Worm (Caenorhabditis elegans) whole organism, L1 larva: ENCODE measurements around the gene M142.5.

Source experiments
- C04F5.9 ChIP-seq: sonication (generic microtip); optimal IDR thresholded peaks from 2 replicates; lab custom pipeline; 2016; ENCODE audit warnings: missing genetic modification characterization, missing compliant biosample characterization
- egl-27 ChIP-seq, 2 experiments: fragments of 150-350 bp in 1 of 2; sonication (generic microtip); optimal IDR thresholded peaks; 3 replicates each; lab custom pipeline; 2017 to 2018; ENCODE audit warnings: missing biosample characterization in 2 of 2, missing genetic modification characterization in 2 of 2, missing genetic modification reagents in 2 of 2
- elt-3 ChIP-seq, 6 experiments: fragments of 150-350 bp in 1 of 6; sonication (generic microtip); optimal IDR thresholded peaks; 2 replicates each; lab custom pipeline; 2017 to 2018; ENCODE audit warnings: missing biosample characterization in 6 of 6, missing genetic modification characterization in 6 of 6, inconsistent platforms in 1 of 6
- jun-1 ChIP-seq: fragments of 150-350 bp; optimal IDR thresholded peaks from 2 replicates; lab custom pipeline; 2014; ENCODE audit warnings: missing biosample characterization, missing genetic modification reagents, missing genetic modification characterization
- unc-62 ChIP-seq: fragments of 150-350 bp; optimal IDR thresholded peaks from 2 replicates; lab custom pipeline; 2014; ENCODE audit warnings: missing biosample characterization, missing genetic modification reagents, missing genetic modification characterization

- no peak for TF ChIP-seq egl-27 (tag; optimal IDR thresholded peaks at IDR 0.05; lab: Kevin White, UChicago)
- no peak for TF ChIP-seq elt-3 (tag; optimal IDR thresholded peaks at IDR 0.05; lab: Kevin White, UChicago)
- no peak for TF ChIP-seq unc-62
- TF ChIP-seq jun-1 (tag; lab: Kevin White, UChicago), result no peak
- no peak for TF ChIP-seq C04F5.9 (tag; lab: Kevin White, UChicago)
Observed at ce11 chrIII:10902341-10902740, 28.7 kb upstream of the M142.5 start, which contains the start of gene unc-119.
